Fruit fly (Drosophila melanogaster): ENCODE measurements around the gene mtgo.

dm6 chr2L:16520475-16521344 is 24.1 kb upstream of the mtgo start:
- TF ChIP-seq psq (optimal IDR thresholded peaks at IDR 0.05) (no peak), Sin3A (optimal IDR thresholded peaks at IDR 0.05) (no peak), ttk (optimal IDR thresholded peaks at IDR 0.05) (no peak), h (optimal IDR thresholded peaks at IDR 0.05) (no peak), insv (optimal IDR thresholded peaks at IDR 0.05) (no peak)
